Fruit fly (Drosophila melanogaster): Measurements from ENCODE around the gene CG43797.

Gene CG43797

dm6 chr2L:4008353-4008752 is 8.5 kb downstream of the CG43797 start, which contains the start of gene CG43774:
Gene CG43774, plus strand, starts transcription at chr2L:4008653.
- no peak for TF ChIP-seq fd96Ca (GFP tag; IDR thresholded peaks at IDR 0.05)
- TF ChIP-seq CG34367 (tag; optimal IDR thresholded peaks at IDR 0.05) = no peak
- no peak for TF ChIP-seq CG17806 (tag; optimal IDR thresholded peaks at IDR 0.05)
- TF ChIP-seq Pif1A (GFP tag; optimal IDR thresholded peaks at IDR 0.05) = no peak
- TF ChIP-seq CG8301 (tag; optimal IDR thresholded peaks at IDR 0.05) = no peak
- TF ChIP-seq rn (GFP tag; IDR thresholded peaks at IDR 0.05) = no peak
- TF ChIP-seq CG8159 (tag; optimal IDR thresholded peaks at IDR 0.05) = no peak
- TF ChIP-seq CG32121 (GFP tag; IDR thresholded peaks at IDR 0.05) = no peak
- no peak for TF ChIP-seq CG14655 (GFP tag; optimal IDR thresholded peaks at IDR 0.05)
- no peak for TF ChIP-seq EcR (GFP tag; optimal IDR thresholded peaks at IDR 0.05)
- TF ChIP-seq CG15710 (tag; optimal IDR thresholded peaks at IDR 0.05) = no peak
- no peak for TF ChIP-seq CG13204 (GFP tag; optimal IDR thresholded peaks at IDR 0.05)
- TF ChIP-seq CG10348 (GFP tag; IDR thresholded peaks at IDR 0.05) = no peak
- TF ChIP-seq CG4496 (GFP tag; IDR thresholded peaks at IDR 0.05) = no peak
- TF ChIP-seq Ets98B (GFP tag; IDR thresholded peaks at IDR 0.05) = no peak
- no peak for TF ChIP-seq Snoo (tag; optimal IDR thresholded peaks at IDR 0.05)
- TF ChIP-seq D1 (tag; optimal IDR thresholded peaks at IDR 0.05) = no peak

- no peak for TF ChIP-seq CG4496 (GFP tag; IDR thresholded peaks at IDR 0.05)
- no peak for TF ChIP-seq CG8301 (tag; optimal IDR thresholded peaks at IDR 0.05)
- TF ChIP-seq CG17806 (tag; optimal IDR thresholded peaks at IDR 0.05) = no peak
- TF ChIP-seq CG34367 (tag; optimal IDR thresholded peaks at IDR 0.05) = no peak
- TF ChIP-seq Pif1A (GFP tag; optimal IDR thresholded peaks at IDR 0.05) = no peak
- TF ChIP-seq CG32121 (GFP tag; IDR thresholded peaks at IDR 0.05) = no peak
- no peak for TF ChIP-seq CG12605 (GFP tag; IDR thresholded peaks at IDR 0.05)
- no peak for TF ChIP-seq CG10348 (GFP tag; IDR thresholded peaks at IDR 0.05)
- no peak for TF ChIP-seq Ets98B (GFP tag; IDR thresholded peaks at IDR 0.05)
- no peak for TF ChIP-seq gl (tag; optimal IDR thresholded peaks at IDR 0.05)
Measured at dm6 chr2L:4012089-4012488, 12.3 kb downstream of the CG43797 start.

DNA sequence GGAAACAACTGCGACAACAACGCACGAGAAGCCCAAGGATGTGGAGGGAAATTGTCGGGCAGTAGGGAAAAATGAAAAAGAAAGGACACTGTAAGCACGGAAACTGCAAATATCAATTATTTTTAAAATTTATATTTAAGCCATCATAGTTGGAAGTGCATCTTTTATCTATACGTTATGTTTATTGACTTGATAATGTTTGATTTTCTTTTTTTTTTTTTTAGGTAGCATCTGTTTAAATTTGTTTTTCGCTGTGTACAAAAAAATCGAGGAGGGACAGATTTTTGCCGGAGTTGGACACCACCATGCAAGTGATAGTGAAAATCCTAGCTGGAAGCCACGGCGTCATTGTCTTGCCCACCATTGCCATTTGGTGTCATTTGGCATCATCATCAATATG is 19.4 kb downstream of the CG43797 start:
- TF ChIP-seq gl (tag; optimal IDR thresholded peaks at IDR 0.05) = no peak
- no peak for TF ChIP-seq CG12605 (GFP tag; IDR thresholded peaks at IDR 0.05)
- TF ChIP-seq CG17806 (tag; optimal IDR thresholded peaks at IDR 0.05) = no peak
- no peak for TF ChIP-seq CG15710 (tag; optimal IDR thresholded peaks at IDR 0.05)
- TF ChIP-seq CG34367 (tag; optimal IDR thresholded peaks at IDR 0.05) = no peak
- no peak for TF ChIP-seq Pif1B (GFP tag; optimal IDR thresholded peaks at IDR 0.05)
- TF ChIP-seq CG8301 (tag; optimal IDR thresholded peaks at IDR 0.05) = no peak
- no peak for TF ChIP-seq CG14655 (GFP tag; optimal IDR thresholded peaks at IDR 0.05)
- no peak for TF ChIP-seq Snoo (tag; optimal IDR thresholded peaks at IDR 0.05)
- no peak for TF ChIP-seq rn (GFP tag; IDR thresholded peaks at IDR 0.05)
- TF ChIP-seq fd96Ca (GFP tag; IDR thresholded peaks at IDR 0.05) = no peak
- TF ChIP-seq CG32121 (GFP tag; IDR thresholded peaks at IDR 0.05) = no peak
- TF ChIP-seq EcR (GFP tag; optimal IDR thresholded peaks at IDR 0.05) = no peak

dm6 chr2L:4019765-4020164 is 19.9 kb downstream of the CG43797 start:
- TF ChIP-seq D1 (tag; optimal IDR thresholded peaks at IDR 0.05) (peak; percentile 38), CG17806 (tag; optimal IDR thresholded peaks at IDR 0.05) (no peak)

DNA sequence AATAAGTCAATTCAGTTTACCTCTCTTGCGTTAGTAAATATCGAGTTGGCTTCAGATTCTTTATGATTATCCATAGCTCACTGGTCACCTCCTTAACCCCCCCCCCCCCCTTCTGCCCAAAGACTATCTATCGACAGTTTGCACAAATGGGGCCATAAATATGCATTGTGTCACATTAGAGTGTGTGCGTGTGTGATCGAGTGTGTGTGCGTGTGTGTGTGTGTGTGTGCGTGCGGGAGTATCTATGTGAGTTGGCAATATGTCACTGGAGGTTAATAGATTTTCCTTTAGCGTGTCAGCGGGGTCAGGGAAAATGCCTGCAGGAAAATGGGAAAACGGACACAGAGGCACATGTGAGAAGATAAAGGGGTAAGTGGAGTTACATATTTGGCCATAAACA is 20.4 kb downstream of the CG43797 start:
- TF ChIP-seq Ets98B (GFP tag; IDR thresholded peaks at IDR 0.05) (no peak), CG32121 (GFP tag; IDR thresholded peaks at IDR 0.05) (no peak), rn (GFP tag; IDR thresholded peaks at IDR 0.05) (no peak), gl (tag; optimal IDR thresholded peaks at IDR 0.05) (no peak), Snoo (tag; optimal IDR thresholded peaks at IDR 0.05) (no peak), CG14655 (GFP tag; optimal IDR thresholded peaks at IDR 0.05) (no peak), CG8159 (tag; optimal IDR thresholded peaks at IDR 0.05) (no peak), CG12605 (GFP tag; IDR thresholded peaks at IDR 0.05) (no peak), D1 (tag; optimal IDR thresholded peaks at IDR 0.05) (no peak), CG10348 (GFP tag; IDR thresholded peaks at IDR 0.05) (no peak), CG15710 (tag; optimal IDR thresholded peaks at IDR 0.05) (no peak), CG17806 (tag; optimal IDR thresholded peaks at IDR 0.05) (no peak), CG8301 (tag; optimal IDR thresholded peaks at IDR 0.05) (no peak), CG13204 (GFP tag; optimal IDR thresholded peaks at IDR 0.05) (no peak), Pif1A (GFP tag; optimal IDR thresholded peaks at IDR 0.05) (no peak), CG34367 (tag; optimal IDR thresholded peaks at IDR 0.05) (no peak), CG4496 (GFP tag; IDR thresholded peaks at IDR 0.05) (no peak), fd96Ca (GFP tag; IDR thresholded peaks at IDR 0.05) (no peak), Pif1B (GFP tag; optimal IDR thresholded peaks at IDR 0.05) (no peak), CG9948 (tag; optimal IDR thresholded peaks at IDR 0.05) (no peak)

DNA sequence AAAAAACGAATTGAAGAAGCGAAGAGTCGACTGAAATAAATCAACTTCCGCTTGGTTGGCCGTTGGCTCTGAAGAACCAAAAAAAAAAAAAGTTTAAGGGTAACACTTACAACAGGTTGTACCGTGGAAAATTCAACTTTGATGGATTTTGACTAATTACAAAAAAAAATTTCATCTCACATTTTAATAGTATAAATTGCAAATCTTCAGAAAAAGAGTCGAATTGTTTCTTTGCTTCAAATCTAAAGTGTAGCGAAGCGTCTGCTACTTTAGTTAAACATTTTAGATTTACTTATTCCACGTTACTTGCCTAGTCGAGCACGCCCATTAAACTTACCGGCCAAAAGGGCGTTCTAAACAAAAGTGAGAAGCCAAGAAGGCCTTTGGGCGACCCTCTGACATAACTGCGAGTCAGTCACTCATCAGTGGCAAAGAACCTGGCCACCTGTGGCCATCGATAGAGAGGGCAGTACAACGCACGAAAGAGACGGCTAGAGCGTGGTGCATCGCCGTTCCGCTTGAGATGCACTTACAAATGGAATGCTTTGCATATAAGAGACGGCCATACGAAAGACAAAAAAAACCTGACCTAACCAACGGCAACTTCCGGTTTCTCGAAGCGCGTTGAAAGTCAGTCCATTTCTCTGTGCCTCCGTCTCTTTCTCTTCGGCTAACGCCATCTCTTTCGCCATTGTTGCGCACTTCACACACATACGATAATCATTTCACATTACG is 22.0 kb downstream of the CG43797 start:
- TF ChIP-seq CG14655 (GFP tag; optimal IDR thresholded peaks at IDR 0.05) (peak; percentile 37), CG12605 (GFP tag; IDR thresholded peaks at IDR 0.05) (no peak)
